Worm (Caenorhabditis elegans) whole organism, L1 larva: Measurements from ENCODE around the gene C49C8.8.

Experiments used
- C16A3.4 ChIP-seq: fragments of 150-350 bp; optimal IDR thresholded peaks from 2 replicates; lab custom pipeline; 2014; ENCODE audit warnings: missing biosample characterization, missing genetic modification characterization
- F16B12.6 ChIP-seq: fragments of 150-350 bp; optimal IDR thresholded peaks from 2 replicates; lab custom pipeline; 2014; ENCODE audit warnings: missing biosample characterization, missing genetic modification characterization
- aha-1 ChIP-seq: fragments of 150-350 bp; optimal IDR thresholded peaks from 2 replicates; lab custom pipeline; 2014; ENCODE audit warnings: missing biosample characterization, missing genetic modification characterization
- blmp-1 ChIP-seq: fragments of 150-350 bp; optimal IDR thresholded peaks from 2 replicates; lab custom pipeline; 2014; ENCODE audit warnings: missing biosample characterization, missing genetic modification characterization
- ces-1 ChIP-seq: fragments of 150-350 bp; optimal IDR thresholded peaks from 2 replicates; lab custom pipeline; 2014; ENCODE audit warnings: missing biosample characterization, missing genetic modification reagents, missing genetic modification characterization
- dpl-1 ChIP-seq, 3 experiments: fragments of 150-350 bp in 2 of 3; sonication (generic microtip) in 1 of 3; optimal IDR thresholded peaks; 2 replicates each; lab custom pipeline; 2014 to 2017; ENCODE audit warnings: missing biosample characterization in 3 of 3, missing genetic modification characterization in 3 of 3, missing genetic modification reagents in 3 of 3
- dsc-1 ChIP-seq: sonication (generic microtip); optimal IDR thresholded peaks from 2 replicates; lab custom pipeline; 2016; ENCODE audit warnings: mild to moderate bottlenecking, missing genetic modification characterization, missing compliant biosample characterization
- efl-1 ChIP-seq, 4 experiments: fragments of 150-350 bp; optimal IDR thresholded peaks in 3 of 4; peaks in 1 of 4; 1 replicate in 1 of 4; 2 replicates in 3 of 4; lab custom pipeline; 2014; ENCODE audit warnings: missing biosample characterization in 2 of 4, missing genetic modification characterization in 2 of 4, missing genetic modification reagents in 2 of 4
- egl-27 ChIP-seq, 2 experiments: fragments of 150-350 bp in 1 of 2; sonication (generic microtip); optimal IDR thresholded peaks; 3 replicates each; lab custom pipeline; 2017 to 2018; ENCODE audit warnings: missing biosample characterization in 2 of 2, missing genetic modification characterization in 2 of 2, missing genetic modification reagents in 2 of 2
- elt-3 ChIP-seq, 6 experiments: fragments of 150-350 bp in 1 of 6; sonication (generic microtip); optimal IDR thresholded peaks; 2 replicates each; lab custom pipeline; 2017 to 2018; ENCODE audit warnings: missing biosample characterization in 6 of 6, missing genetic modification characterization in 6 of 6, inconsistent platforms in 1 of 6
- fkh-4 ChIP-seq: sonication (generic microtip); optimal IDR thresholded peaks from 2 replicates; lab custom pipeline; 2016; ENCODE audit warnings: missing compliant biosample characterization, missing genetic modification characterization, borderline replicate concordance
- fos-1 ChIP-seq: fragments of 150-350 bp; optimal IDR thresholded peaks from 2 replicates; lab custom pipeline; 2014; ENCODE audit warnings: missing biosample characterization, missing genetic modification characterization
- grh-1 ChIP-seq: fragments of 200-800 bp; sonication (Bioruptor generic); IDR thresholded peaks from 2 replicates; pipeline ENCODE4 v1.3.6; 2022; ENCODE audit warnings: missing genetic modification reagents, missing genetic modification characterization, missing compliant biosample characterization
- hlh-17 ChIP-seq: fragments of 200-800 bp; sonication (Bioruptor generic); optimal IDR thresholded peaks from 2 replicates; lab custom pipeline; 2018; ENCODE audit warnings: missing genetic modification characterization, mild to moderate bottlenecking, missing compliant biosample characterization, moderate library complexity, borderline replicate concordance
- irx-1 ChIP-seq: sonication (generic microtip); optimal IDR thresholded peaks from 2 replicates; lab custom pipeline; 2016; ENCODE audit warnings: missing genetic modification characterization, missing compliant biosample characterization
- lin-14 ChIP-seq: fragments of 200-800 bp; sonication (Bioruptor generic); optimal IDR thresholded peaks from 2 replicates; lab custom pipeline; 2018; ENCODE audit warnings: mild to moderate bottlenecking, missing genetic modification characterization, moderate library complexity, missing compliant biosample characterization
- lin-15B ChIP-seq: fragments of 150-350 bp; sonication (generic microtip); optimal IDR thresholded peaks from 3 replicates; lab custom pipeline; 2014; ENCODE audit warnings: missing biosample characterization, missing genetic modification characterization
- lin-35 ChIP-seq, 2 experiments: fragments of 150-350 bp; optimal IDR thresholded peaks; 2 replicates each; lab custom pipeline; 2014; ENCODE audit warnings: missing biosample characterization in 2 of 2, missing genetic modification characterization in 2 of 2, missing genetic modification reagents in 2 of 2
- lsy-2 ChIP-seq, 2 experiments: fragments of 150-350 bp; optimal IDR thresholded peaks; 2 replicates each; lab custom pipeline; 2014; ENCODE audit warnings: missing biosample characterization in 2 of 2, missing genetic modification characterization in 2 of 2
- mab-9 ChIP-seq: fragments of 200-800 bp; sonication (Bioruptor generic); IDR thresholded peaks from 2 replicates; pipeline ENCODE4 v1.3.6; 2022; ENCODE audit warnings: missing genetic modification reagents, missing genetic modification characterization, missing compliant biosample characterization
- mdl-1 ChIP-seq, 2 experiments: fragments of 150-350 bp; optimal IDR thresholded peaks; 2 replicates each; lab custom pipeline; 2014 to 2017; ENCODE audit warnings: missing biosample characterization in 2 of 2, missing genetic modification characterization in 2 of 2, inconsistent platforms in 1 of 2
- mef-2 ChIP-seq: fragments of 150-350 bp; optimal IDR thresholded peaks from 2 replicates; lab custom pipeline; 2014; ENCODE audit warnings: missing biosample characterization, missing genetic modification characterization
- mep-1 ChIP-seq: fragments of 150-350 bp; optimal IDR thresholded peaks from 2 replicates; lab custom pipeline; 2014; ENCODE audit warnings: missing biosample characterization, missing genetic modification characterization
- nhr-11 ChIP-seq: fragments of 150-350 bp; optimal IDR thresholded peaks from 2 replicates; lab custom pipeline; 2014; ENCODE audit warnings: missing biosample characterization, missing genetic modification characterization
- nhr-19 ChIP-seq: fragments of 200-800 bp; sonication (Bioruptor generic); conservative IDR thresholded peaks from 2 replicates; pipeline ENCODE4 v1.3.6; 2022; ENCODE audit warnings: missing genetic modification characterization, missing compliant biosample characterization
- nhr-20 ChIP-seq: sonication (generic microtip); optimal IDR thresholded peaks from 2 replicates; lab custom pipeline; 2016; ENCODE audit warnings: mild to moderate bottlenecking, missing genetic modification characterization, missing compliant biosample characterization
- nhr-237 ChIP-seq: fragments of 150-350 bp; optimal IDR thresholded peaks from 2 replicates; lab custom pipeline; 2014; ENCODE audit warnings: missing biosample characterization, missing genetic modification characterization
- nhr-47 ChIP-seq: sonication (generic microtip); optimal IDR thresholded peaks from 2 replicates; lab custom pipeline; 2016; ENCODE audit warnings: mild to moderate bottlenecking, missing genetic modification characterization, moderate library complexity, missing compliant biosample characterization
- nhr-71 ChIP-seq: sonication (generic microtip); optimal IDR thresholded peaks from 2 replicates; lab custom pipeline; 2016; ENCODE audit warnings: mild to moderate bottlenecking, missing genetic modification characterization, moderate library complexity, missing compliant biosample characterization
- nhr-76 ChIP-seq: sonication (generic microtip); optimal IDR thresholded peaks from 2 replicates; lab custom pipeline; 2017; ENCODE audit warnings: missing biosample characterization, missing genetic modification characterization
- nhr-77 ChIP-seq: fragments of 150-350 bp; optimal IDR thresholded peaks from 2 replicates; lab custom pipeline; 2014; ENCODE audit warnings: missing biosample characterization, missing genetic modification characterization
- nhr-85 ChIP-seq: sonication (generic microtip); peaks from one replicate; lab custom pipeline; 2016; ENCODE audit warnings: missing genetic modification characterization, inconsistent platforms, missing compliant biosample characterization
- nhr-90 ChIP-seq: sonication (generic microtip); optimal IDR thresholded peaks from 2 replicates; lab custom pipeline; 2016; ENCODE audit warnings: mild to moderate bottlenecking, missing genetic modification characterization, missing compliant biosample characterization; ENCODE audit not compliant: poor library complexity
- skn-1 ChIP-seq: fragments of 150-350 bp; optimal IDR thresholded peaks from 2 replicates; lab custom pipeline; 2014; ENCODE audit warnings: missing biosample characterization, missing genetic modification characterization
- snu-23 ChIP-seq: sonication (generic microtip); optimal IDR thresholded peaks from 2 replicates; lab custom pipeline; 2016; ENCODE audit warnings: missing genetic modification characterization, missing compliant biosample characterization
- sptf-1 ChIP-seq: fragments of 150-350 bp; optimal IDR thresholded peaks from 2 replicates; lab custom pipeline; 2014; ENCODE audit warnings: missing biosample characterization, missing genetic modification characterization
- swsn-7 ChIP-seq: sonication (generic microtip); optimal IDR thresholded peaks from 2 replicates; lab custom pipeline; 2016; ENCODE audit warnings: missing genetic modification characterization, missing compliant biosample characterization
- tbx-2 ChIP-seq: sonication (generic microtip); optimal IDR thresholded peaks from 2 replicates; lab custom pipeline; 2016; ENCODE audit warnings: missing genetic modification characterization, missing compliant biosample characterization
- unc-130 ChIP-seq: fragments of 150-350 bp; optimal IDR thresholded peaks from 2 replicates; lab custom pipeline; 2017; ENCODE audit warnings: missing biosample characterization, missing genetic modification characterization, inconsistent platforms
- unc-30 ChIP-seq: sonication (generic microtip); optimal IDR thresholded peaks from 2 replicates; lab custom pipeline; 2017; ENCODE audit warnings: missing biosample characterization, missing genetic modification characterization
- unc-62 ChIP-seq: fragments of 150-350 bp; optimal IDR thresholded peaks from 2 replicates; lab custom pipeline; 2014; ENCODE audit warnings: missing biosample characterization, missing genetic modification reagents, missing genetic modification characterization
- unc-86 ChIP-seq: sonication (generic microtip); optimal IDR thresholded peaks from 2 replicates; lab custom pipeline; 2016; ENCODE audit warnings: missing genetic modification characterization, missing compliant biosample characterization
- unc-98 ChIP-seq: fragments of 200-800 bp; sonication (Bioruptor generic); IDR thresholded peaks from 2 replicates; pipeline ENCODE4 v1.3.6; 2022; ENCODE audit warnings: missing genetic modification characterization, missing compliant biosample characterization
- xbp-1 ChIP-seq: sonication (generic microtip); optimal IDR thresholded peaks from 2 replicates; lab custom pipeline; 2016; ENCODE audit warnings: missing genetic modification characterization, missing compliant biosample characterization

C49C8.8 gene

ce11 chrIV:8620102-8620733, 31.7 kb upstream of the C49C8.8 start, which contains the start of gene lin-49 (continued):
- TF ChIP-seq dsc-1 (tag; lab: Kevin White, UChicago) (peak; percentile 1), grh-1 (GFP tag; lab: Robert Waterston, UW) (no peak), mep-1 (tag; lab: Kevin White, UChicago) (peak; percentile 90), unc-98 (GFP tag; lab: Robert Waterston, UW) (no peak), ces-1 (no peak), nhr-237 (no peak), elt-3 (tag; optimal IDR thresholded peaks at IDR 0.05; lab: Kevin White, UChicago) (peak in 2 of 6 experiments; percentile 25 to 35), tbx-2 (peak; percentile 42), lin-15B (tag; lab: Kevin White, UChicago) (no peak), unc-30 (tag; lab: Kevin White, UChicago) (no peak), mef-2 (tag; lab: Kevin White, UChicago) (no peak), sptf-1 (no peak), F16B12.6 (tag; lab: Kevin White, UChicago) (no peak)

- TF ChIP-seq aha-1 (tag; lab: Kevin White, UChicago) = no peak
- TF ChIP-seq unc-62 (GFP tag; lab: Kevin White, UChicago) = no peak
- TF ChIP-seq dpl-1 (GFP tag; optimal IDR thresholded peaks at IDR 0.05; lab: Kevin White, UChicago) = no peak
- TF ChIP-seq nhr-85 (tag; lab: Kevin White, UChicago) = peak; percentile 70
- peak; percentile 48 for TF ChIP-seq blmp-1 (tag; lab: Kevin White, UChicago)
- peak in 1 of 6 experiments; percentile 55 for TF ChIP-seq elt-3 (tag; optimal IDR thresholded peaks at IDR 0.05; lab: Kevin White, UChicago)
- no peak for TF ChIP-seq lin-15B (tag; lab: Kevin White, UChicago)
Observed at ce11 chrIV:8625730-8626129, 26.2 kb upstream of the C49C8.8 start.

- TF ChIP-seq ces-1 (peak; percentile 61), blmp-1 (tag; lab: Kevin White, UChicago) (no peak), fos-1 (tag; lab: Kevin White, UChicago) (no peak), unc-98 (GFP tag; lab: Robert Waterston, UW) (no peak), unc-130 (tag; lab: Kevin White, UChicago) (no peak), nhr-20 (tag; lab: Kevin White, UChicago) (no peak), irx-1 (tag; lab: Kevin White, UChicago) (no peak), swsn-7 (no peak), lin-14 (GFP tag; lab: Kevin White, UChicago) (peak; percentile 68)
Observed at ce11 chrIV:8626294-8626693, 25.6 kb upstream of the C49C8.8 start.

ce11 chrIV:8627328-8627727, 24.6 kb upstream of the C49C8.8 start, which contains the start of gene F42A9.11:
TSS of gene F42A9.11 (plus strand) at chrIV:8627637.
- TF ChIP-seq fkh-4 (tag; lab: Kevin White, UChicago) (no peak), lin-15B (tag; lab: Kevin White, UChicago) (no peak), nhr-71 (tag; lab: Kevin White, UChicago) (peak; percentile 54), snu-23 (GFP tag; lab: Kevin White, UChicago) (peak; percentile 70), unc-86 (tag; lab: Kevin White, UChicago) (no peak), C16A3.4 (tag; lab: Kevin White, UChicago) (no peak), mdl-1 (tag; optimal IDR thresholded peaks at IDR 0.05; lab: Kevin White, UChicago) (peak in 1 of 2 experiments; percentile 13), lin-35 (GFP tag; optimal IDR thresholded peaks at IDR 0.05; lab: Kevin White, UChicago) (peak in 1 of 2 experiments; percentile 47), nhr-76 (tag; lab: Kevin White, UChicago) (no peak), egl-27 (tag; optimal IDR thresholded peaks at IDR 0.05; lab: Kevin White, UChicago) (peak in 1 of 2 experiments; percentile 41), hlh-17 (no peak), efl-1 (optimal IDR thresholded peaks at IDR 0.05; lab: Kevin White, UChicago) (peak in 1 of 2 experiments; percentile 18), efl-1 (GFP tag; optimal IDR thresholded peaks at IDR 0.05 in 1 of 2; lab: Kevin White, UChicago) (no peak), mab-9 (GFP tag; lab: Robert Waterston, UW) (no peak), nhr-20 (tag; lab: Kevin White, UChicago) (peak; percentile 56), grh-1 (GFP tag; lab: Robert Waterston, UW) (no peak), nhr-11 (no peak), blmp-1 (tag; lab: Kevin White, UChicago) (peak; percentile 63), xbp-1 (tag; lab: Kevin White, UChicago) (peak; percentile 9), lin-14 (GFP tag; lab: Kevin White, UChicago) (peak; percentile 86), tbx-2 (peak; percentile 20), skn-1 (tag; lab: Kevin White, UChicago) (peak; percentile 48), nhr-19 (GFP tag; lab: Robert Waterston, UW) (0 out of 2 replicates have a peak, but pooled peaks have one; percentile 12), mep-1 (tag; lab: Kevin White, UChicago) (peak; percentile 24), nhr-77 (tag; lab: Kevin White, UChicago) (peak; percentile 59), swsn-7 (peak; percentile 22), nhr-47 (tag; lab: Kevin White, UChicago) (peak; percentile 32), lsy-2 (tag; optimal IDR thresholded peaks at IDR 0.05; lab: Kevin White, UChicago) (peak in 1 of 2 experiments; percentile 49), nhr-85 (tag; lab: Kevin White, UChicago) (peak; percentile 88), unc-98 (GFP tag; lab: Robert Waterston, UW) (no peak), nhr-90 (tag; lab: Kevin White, UChicago) (peak; percentile 29)
